Fruit fly (Drosophila melanogaster): ENCODE measurements around the gene unc.
A peak's percentile ranks its signal among the peaks of the same experiment; 100 is the strongest.

DNA sequence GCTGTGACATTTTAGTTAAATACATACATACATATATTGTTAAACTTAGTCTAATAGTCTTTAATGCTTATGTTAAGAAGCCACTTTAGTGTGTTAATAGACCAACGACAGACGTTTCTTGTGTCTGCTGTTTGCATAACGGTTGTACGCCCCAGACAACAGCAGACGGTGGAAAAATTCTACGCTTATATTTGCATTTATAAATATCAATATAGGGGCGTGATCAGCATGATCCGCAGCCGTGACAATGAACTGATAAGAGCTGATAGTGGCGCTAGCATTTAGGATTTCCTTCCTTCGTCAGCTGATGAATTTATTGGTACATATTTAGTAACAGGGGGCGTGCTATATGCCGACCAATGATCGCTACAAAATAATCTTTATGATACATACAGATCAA is 50.9 kb downstream of the unc start:
- TF ChIP-seq CG12605 (GFP tag; IDR thresholded peaks at IDR 0.05) (no peak), EcR (GFP tag; optimal IDR thresholded peaks at IDR 0.05) (peak; percentile 16), CG15710 (tag; optimal IDR thresholded peaks at IDR 0.05) (no peak), CG13204 (GFP tag; optimal IDR thresholded peaks at IDR 0.05) (no peak), CG34367 (tag; optimal IDR thresholded peaks at IDR 0.05) (no peak), Ets98B (GFP tag; IDR thresholded peaks at IDR 0.05) (no peak), CG9948 (tag; optimal IDR thresholded peaks at IDR 0.05) (no peak), rn (GFP tag; IDR thresholded peaks at IDR 0.05) (no peak), CG32121 (GFP tag; IDR thresholded peaks at IDR 0.05) (no peak), D1 (tag; optimal IDR thresholded peaks at IDR 0.05) (no peak), gl (tag; optimal IDR thresholded peaks at IDR 0.05) (no peak), CG8301 (tag; optimal IDR thresholded peaks at IDR 0.05) (no peak), CG10348 (GFP tag; IDR thresholded peaks at IDR 0.05) (no peak)

All from whole organism, pupa.